Fruit fly (Drosophila melanogaster): ENCODE data around the gene CG4364.

DNA sequence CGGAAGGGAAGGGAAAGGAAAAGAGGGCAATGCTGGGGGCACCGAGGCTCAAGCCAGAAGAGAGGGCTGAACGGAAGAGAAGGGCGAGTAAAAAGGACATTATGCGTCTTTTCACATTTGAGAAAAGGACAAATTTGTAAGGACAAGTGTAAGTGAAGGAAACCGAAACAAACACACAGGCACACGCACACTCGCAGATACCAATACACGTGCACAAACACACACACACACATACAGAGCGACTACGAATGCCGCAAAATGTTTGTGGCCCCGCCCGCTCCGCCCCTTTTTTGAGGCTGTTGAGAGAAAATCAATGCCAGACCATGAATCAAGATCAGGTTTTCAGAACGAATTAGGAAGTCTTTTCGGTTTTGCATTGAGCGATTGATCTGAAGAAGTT lies 42.3 kb upstream of the CG4364 start:
- TF ChIP-seq Hr78 (GFP tag; optimal IDR thresholded peaks at IDR 0.05) (no peak), N (GFP tag; optimal IDR thresholded peaks at IDR 0.05) (no peak), dl (GFP tag; optimal IDR thresholded peaks at IDR 0.05; ENCODE audit: insufficient read depth in 1 of 2, partially characterized antibody in 2 of 2) (no peak), lola (GFP tag; optimal IDR thresholded peaks at IDR 0.05) (no peak)
